Worm (Caenorhabditis elegans) whole organism, L4 larva: ENCODE results near the gene F35E12.6.
A peak's percentile ranks its signal among the peaks of the same experiment; 100 is the strongest.

ENCODE experiments used
- F10B5.3 ChIP-seq: sonication (generic microtip); optimal IDR thresholded peaks from 2 replicates; lab custom pipeline; 2016; ENCODE audit warnings: mild to moderate bottlenecking, missing genetic modification characterization, missing compliant biosample characterization
- F26F4.8 ChIP-seq: fragments of 200-800 bp; sonication (Bioruptor generic); conservative IDR thresholded peaks from 2 replicates; pipeline ENCODE4 v1.3.6; 2022; ENCODE audit warnings: missing genetic modification characterization, missing compliant biosample characterization
- F44E2.7 ChIP-seq: fragments of 200-800 bp; sonication (Bioruptor generic); IDR thresholded peaks from 2 replicates; pipeline ENCODE4 v2.1.2; 2022; ENCODE audit warnings: missing genetic modification characterization, missing compliant biosample characterization
- F49E8.2 ChIP-seq: sonication (generic microtip); optimal IDR thresholded peaks from 2 replicates; lab custom pipeline; 2016; ENCODE audit warnings: missing compliant biosample characterization, mild to moderate bottlenecking, missing genetic modification characterization, borderline replicate concordance
- R02D3.7 ChIP-seq: fragments of 150-350 bp; sonication (generic microtip); optimal IDR thresholded peaks from 3 replicates; lab custom pipeline; 2014; ENCODE audit warnings: missing biosample characterization, missing genetic modification characterization
- Y105C5A.15 ChIP-seq: fragments of 200-800 bp; sonication (Bioruptor generic); IDR thresholded peaks from 2 replicates; pipeline ENCODE4 v1.3.6; 2022; ENCODE audit warnings: missing genetic modification characterization, missing compliant biosample characterization
- Y48G9A.11 ChIP-seq: fragments of 200-800 bp; sonication (Bioruptor generic); IDR thresholded peaks from 2 replicates; pipeline ENCODE4 v1.3.6; 2022; ENCODE audit warnings: missing genetic modification reagents, missing genetic modification characterization, missing compliant biosample characterization
- Y75B8A.6 ChIP-seq: fragments of 200-800 bp; sonication (Bioruptor generic); IDR thresholded peaks from 2 replicates; pipeline ENCODE4 v1.3.6; 2022; ENCODE audit warnings: missing genetic modification reagents, missing genetic modification characterization, missing compliant biosample characterization
- ZK546.5 ChIP-seq, 2 experiments: sonication (generic microtip); optimal IDR thresholded peaks; 2 replicates each; lab custom pipeline; 2017; ENCODE audit warnings: missing biosample characterization in 2 of 2, missing genetic modification characterization in 2 of 2
- aha-1 ChIP-seq: fragments of 150-350 bp; peaks from one replicate; lab custom pipeline; 2014; ENCODE audit warnings: missing biosample characterization, missing genetic modification characterization
- ama-1 ChIP-seq: fragments of 150-350 bp; optimal IDR thresholded peaks from 2 replicates; lab custom pipeline; 2014; ENCODE audit warnings: inconsistent platforms, mixed read lengths
- arid-1 ChIP-seq: fragments of 200-800 bp; sonication (Bioruptor generic); conservative IDR thresholded peaks from 2 replicates; pipeline ENCODE4 v1.3.6; 2022; ENCODE audit warnings: missing genetic modification reagents, missing genetic modification characterization, missing compliant biosample characterization
- ceh-20 ChIP-seq: fragments of 200-800 bp; sonication (Bioruptor generic); IDR thresholded peaks from 2 replicates; pipeline ENCODE4 v1.3.6; 2022; ENCODE audit warnings: missing genetic modification reagents, missing genetic modification characterization, missing compliant biosample characterization
- ceh-82 ChIP-seq: sonication (generic microtip); optimal IDR thresholded peaks from 2 replicates; lab custom pipeline; 2017; ENCODE audit warnings: missing biosample characterization, missing genetic modification characterization
- cey-2 ChIP-seq: sonication (generic microtip); optimal IDR thresholded peaks from 3 replicates; lab custom pipeline; 2017; ENCODE audit warnings: missing genetic modification characterization, mild to moderate bottlenecking, missing compliant biosample characterization, antibody characterized with exemption, borderline replicate concordance; ENCODE audit not compliant: insufficient read depth
- ctbp-1 ChIP-seq: fragments of 200-800 bp; sonication (Bioruptor generic); IDR thresholded peaks from 2 replicates; pipeline ENCODE4 v1.3.6; 2022; ENCODE audit warnings: missing genetic modification reagents, missing genetic modification characterization, missing compliant biosample characterization
- daf-12 ChIP-seq: fragments of 150-350 bp; optimal IDR thresholded peaks from 2 replicates; lab custom pipeline; 2014; ENCODE audit warnings: missing biosample characterization, missing genetic modification reagents, missing genetic modification characterization
- daf-19 ChIP-seq: fragments of 200-800 bp; sonication (Bioruptor generic); conservative IDR thresholded peaks from 2 replicates; pipeline ENCODE4 v1.3.6; 2022; ENCODE audit warnings: missing genetic modification characterization, missing compliant biosample characterization
- dmd-6 ChIP-seq: fragments of 200-800 bp; sonication (Bioruptor generic); IDR thresholded peaks from 2 replicates; pipeline ENCODE4 v1.3.6; 2022; ENCODE audit warnings: missing genetic modification reagents, missing genetic modification characterization, missing compliant biosample characterization
- dpl-1 ChIP-seq: fragments of 150-350 bp; optimal IDR thresholded peaks from 2 replicates; lab custom pipeline; 2014; ENCODE audit warnings: missing biosample characterization, missing genetic modification reagents, missing genetic modification characterization
- duxl-1 ChIP-seq: sonication (generic microtip); optimal IDR thresholded peaks from 2 replicates; lab custom pipeline; 2016; ENCODE audit warnings: mild to moderate bottlenecking, missing genetic modification characterization, moderate library complexity, missing compliant biosample characterization; ENCODE audit not compliant: poor library complexity
- fkh-10 ChIP-seq: fragments of 150-350 bp; optimal IDR thresholded peaks from 2 replicates; lab custom pipeline; 2014; ENCODE audit warnings: missing biosample characterization, missing genetic modification reagents, missing genetic modification characterization
- fos-1 ChIP-seq: fragments of 150-350 bp; optimal IDR thresholded peaks from 2 replicates; lab custom pipeline; 2014; ENCODE audit warnings: missing biosample characterization, missing genetic modification characterization
- hmg-1.1 ChIP-seq: fragments of 200-800 bp; sonication (Bioruptor generic); IDR thresholded peaks from 2 replicates; pipeline ENCODE4 v1.3.6; 2022; ENCODE audit warnings: missing genetic modification reagents, missing genetic modification characterization, missing compliant biosample characterization
- jun-1 ChIP-seq: fragments of 150-350 bp; optimal IDR thresholded peaks from 2 replicates; lab custom pipeline; 2014; ENCODE audit warnings: missing biosample characterization, missing genetic modification reagents, missing genetic modification characterization
- lin-1 ChIP-seq: fragments of 200-800 bp; sonication (Bioruptor generic); IDR thresholded peaks from 2 replicates; pipeline ENCODE4 v1.3.6; 2022; ENCODE audit warnings: missing genetic modification reagents, missing genetic modification characterization, missing compliant biosample characterization
- lin-13 ChIP-seq: fragments of 150-350 bp; optimal IDR thresholded peaks from 2 replicates; lab custom pipeline; 2014; ENCODE audit warnings: missing biosample characterization, missing genetic modification reagents, missing genetic modification characterization
- lin-15B ChIP-seq: fragments of 150-350 bp; sonication (generic microtip); optimal IDR thresholded peaks from 3 replicates; lab custom pipeline; 2014; ENCODE audit warnings: missing biosample characterization, missing genetic modification characterization
- lin-39 ChIP-seq: fragments of 150-350 bp; optimal IDR thresholded peaks from 2 replicates; lab custom pipeline; 2014; ENCODE audit warnings: missing biosample characterization, missing genetic modification reagents, missing genetic modification characterization
- mdt-29 ChIP-seq: fragments of 200-800 bp; sonication (Bioruptor generic); IDR thresholded peaks from 2 replicates; pipeline ENCODE4 v1.3.6; 2022; ENCODE audit warnings: missing genetic modification reagents, missing genetic modification characterization, missing compliant biosample characterization
- mes-2 ChIP-seq: sonication (generic microtip); optimal IDR thresholded peaks from 2 replicates; lab custom pipeline; 2016; ENCODE audit warnings: missing genotype, mild to moderate bottlenecking, missing genetic modification characterization, missing compliant biosample characterization; ENCODE audit not compliant: poor library complexity, severe bottlenecking
- mxl-2 ChIP-seq: fragments of 200-800 bp; sonication (Bioruptor generic); conservative IDR thresholded peaks from 2 replicates; pipeline ENCODE4 v1.3.6; 2022; ENCODE audit warnings: missing genetic modification reagents, missing genetic modification characterization, missing compliant biosample characterization
- mxl-3 ChIP-seq: fragments of 200-800 bp; sonication (Bioruptor generic); optimal IDR thresholded peaks from 2 replicates; lab custom pipeline; 2018; ENCODE audit warnings: mild to moderate bottlenecking, missing genetic modification characterization, missing compliant biosample characterization
- nhr-102 ChIP-seq: sonication (generic microtip); optimal IDR thresholded peaks from 2 replicates; lab custom pipeline; 2016; ENCODE audit warnings: mild to moderate bottlenecking, missing genetic modification characterization, moderate library complexity, missing compliant biosample characterization
- nhr-237 ChIP-seq: sonication (generic microtip); optimal IDR thresholded peaks from 2 replicates; lab custom pipeline; 2017; ENCODE audit warnings: missing biosample characterization, missing genetic modification characterization
- nhr-25 ChIP-seq: sonication (generic microtip); optimal IDR thresholded peaks from 2 replicates; lab custom pipeline; 2017; ENCODE audit warnings: missing genetic modification characterization, mild to moderate bottlenecking, missing compliant biosample characterization, antibody characterized with exemption, moderate library complexity, borderline replicate concordance; ENCODE audit not compliant: insufficient read depth
- nhr-28 ChIP-seq: fragments of 150-350 bp; optimal IDR thresholded peaks from 2 replicates; lab custom pipeline; 2014; ENCODE audit warnings: missing biosample characterization, missing genetic modification characterization
- nhr-76 ChIP-seq: fragments of 150-350 bp; optimal IDR thresholded peaks from 2 replicates; lab custom pipeline; 2014; ENCODE audit warnings: missing biosample characterization, missing genetic modification characterization
- pha-4 ChIP-seq, 2 experiments: fragments of 150-350 bp in 1 of 2; fragments of 200-800 bp in 1 of 2; sonication (Bioruptor generic) in 1 of 2; IDR thresholded peaks in 1 of 2; optimal IDR thresholded peaks in 1 of 2; 2 replicates each; pipeline versions ENCODE4 v1.3.6 to Lab custom; 2014 to 2022; ENCODE audit warnings: missing genetic modification characterization in 2 of 2, missing genetic modification reagents in 2 of 2, missing biosample characterization in 1 of 2, missing compliant biosample characterization in 1 of 2
- set-16 ChIP-seq: fragments of 200-800 bp; sonication (Bioruptor generic); IDR thresholded peaks from 2 replicates; pipeline ENCODE4 v1.3.6; 2022; ENCODE audit warnings: missing genetic modification reagents, missing genetic modification characterization, missing compliant biosample characterization
- spr-3 ChIP-seq: fragments of 200-800 bp; sonication (Bioruptor generic); optimal IDR thresholded peaks from 2 replicates; lab custom pipeline; 2018; ENCODE audit warnings: mild to moderate bottlenecking, missing genetic modification characterization, missing compliant biosample characterization
- tag-97 ChIP-seq: fragments of 200-800 bp; sonication (Bioruptor generic); IDR thresholded peaks from 2 replicates; pipeline ENCODE4 v1.3.6; 2022; ENCODE audit warnings: missing genetic modification characterization, missing compliant biosample characterization
- unc-62 ChIP-seq, 3 experiments: fragments of 150-350 bp in 1 of 3; sonication (generic microtip); optimal IDR thresholded peaks in 2 of 3; peaks in 1 of 3; 1 replicate in 1 of 3; 2 replicates in 2 of 3; lab custom pipeline; 2014 to 2017; ENCODE audit warnings: missing biosample characterization in 3 of 3, missing genetic modification characterization in 3 of 3, missing genetic modification reagents in 3 of 3, missing genotype in 1 of 3
- zag-1 ChIP-seq: fragments of 150-350 bp; optimal IDR thresholded peaks from 2 replicates; lab custom pipeline; 2014; ENCODE audit warnings: missing biosample characterization, missing genetic modification characterization
- zfp-2 ChIP-seq: sonication (generic microtip); optimal IDR thresholded peaks from 2 replicates; lab custom pipeline; 2016; ENCODE audit warnings: mild to moderate bottlenecking, missing genetic modification characterization, missing compliant biosample characterization
- zfp-3 ChIP-seq: fragments of 200-800 bp; sonication (Bioruptor generic); conservative IDR thresholded peaks from 2 replicates; pipeline ENCODE4 v1.3.6; 2022; ENCODE audit warnings: missing genetic modification reagents, missing genetic modification characterization, missing compliant biosample characterization
- zip-11 ChIP-seq: fragments of 200-800 bp; sonication (Bioruptor generic); IDR thresholded peaks from 2 replicates; pipeline ENCODE4 v1.3.6; 2022; ENCODE audit warnings: missing genetic modification characterization, missing compliant biosample characterization
- zip-2 ChIP-seq: fragments of 150-350 bp; optimal IDR thresholded peaks from 2 replicates; lab custom pipeline; 2014; ENCODE audit warnings: missing biosample characterization, missing genetic modification characterization

F35E12.6 gene

ce11 chrV:13716531-13716930, 19.5 kb downstream of the F35E12.6 start, which contains the start of gene T01D3.6 (continued):
- peak; percentile 24 for TF ChIP-seq mes-2 (tag; lab: Kevin White, UChicago)
- peak; percentile 52 for TF ChIP-seq nhr-28
- TF ChIP-seq F10B5.3 (tag; lab: Kevin White, UChicago) = no peak
- TF ChIP-seq R02D3.7 = no peak
- no peak for TF ChIP-seq zag-1 (tag; lab: Kevin White, UChicago)
- no peak for TF ChIP-seq Y75B8A.6 (GFP tag; lab: Robert Waterston, UW)
- TF ChIP-seq aha-1 = no peak
- no peak for TF ChIP-seq set-16 (GFP tag; lab: Robert Waterston, UW)
- no peak for TF ChIP-seq ctbp-1 (GFP tag; lab: Robert Waterston, UW)
- TF ChIP-seq lin-1 (GFP tag; lab: Robert Waterston, UW) = no peak
- TF ChIP-seq F26F4.8 (GFP tag; lab: Robert Waterston, UW) = no peak
- no peak for TF ChIP-seq nhr-237 (tag; lab: Kevin White, UChicago)
- TF ChIP-seq, all 104 proteins: peak for 8

ce11 chrV:13715223-13715686, 20.8 kb downstream of the F35E12.6 start, which contains the start of gene zipt-9:
zipt-9 (minus strand) TSS chrV:13715273.
- TF ChIP-seq lin-15B (tag; lab: Kevin White, UChicago) = peak; percentile 24
- TF ChIP-seq hmg-1.1 (GFP tag; lab: Robert Waterston, UW) = peak; percentile 62; the same call in 1 of the 2 replicates
- TF ChIP-seq Y48G9A.11 (GFP tag; lab: Robert Waterston, UW) = no peak
- no peak for TF ChIP-seq F44E2.7 (GFP tag; lab: Robert Waterston, UW)
- no peak for TF ChIP-seq lin-39 (tag; lab: Kevin White, UChicago)
- no peak for TF ChIP-seq spr-3 (GFP tag; lab: Kevin White, UChicago)
- peak in 1 of 2 experiments; percentile 84 for TF ChIP-seq unc-62 (GFP tag; optimal IDR thresholded peaks at IDR 0.05 in 1 of 2; lab: Kevin White, UChicago)
- TF ChIP-seq unc-62 (tag; optimal IDR thresholded peaks at IDR 0.05; lab: Kevin White, UChicago) = no peak
- TF ChIP-seq duxl-1 (tag; lab: Kevin White, UChicago) = peak; percentile 31
- no peak for TF ChIP-seq ZK546.5 (tag; optimal IDR thresholded peaks at IDR 0.05; lab: Kevin White, UChicago)
- TF ChIP-seq dmd-6 = peak; percentile 61; the same call in 1 of the 2 replicates
- TF ChIP-seq ceh-82 (tag; lab: Kevin White, UChicago) = no peak
- TF ChIP-seq mxl-3 (GFP tag; lab: Kevin White, UChicago) = peak; percentile 74
- no peak for TF ChIP-seq mdt-29 (GFP tag; lab: Robert Waterston, UW)
- TF ChIP-seq mxl-2 = no peak
- TF ChIP-seq zip-2 = no peak
- TF ChIP-seq nhr-102 (tag; lab: Kevin White, UChicago) = no peak
- peak; percentile 1 for TF ChIP-seq jun-1 (tag; lab: Kevin White, UChicago)
- peak; percentile 46 for TF ChIP-seq lin-13 (GFP tag; lab: Kevin White, UChicago)
- TF ChIP-seq nhr-25 (tag; lab: Kevin White, UChicago) = no peak
- no peak for TF ChIP-seq daf-12 (tag; lab: Kevin White, UChicago)
- TF ChIP-seq zfp-3 = no peak
- no peak for TF ChIP-seq fos-1 (tag; lab: Kevin White, UChicago)
- TF ChIP-seq cey-2 (tag; lab: Kevin White, UChicago) = no peak
- TF ChIP-seq pha-4 (GFP tag; IDR thresholded peaks at IDR 0.05; lab: Robert Waterston, UW) = no peak
- TF ChIP-seq pha-4 (tag; optimal IDR thresholded peaks at IDR 0.05; lab: Kevin White, UChicago) = no peak
- peak; percentile 56 for TF ChIP-seq fkh-10
- no peak for TF ChIP-seq zfp-2 (tag; lab: Kevin White, UChicago)
- TF ChIP-seq dpl-1 = peak; percentile 67
- no peak for TF ChIP-seq Y105C5A.15 (GFP tag; lab: Robert Waterston, UW)
- TF ChIP-seq arid-1 (GFP tag; lab: Robert Waterston, UW) = no peak
- peak; percentile 96 for TF ChIP-seq mes-2 (tag; lab: Kevin White, UChicago)
- TF ChIP-seq tag-97 = no peak
- TF ChIP-seq zip-11 (GFP tag; lab: Robert Waterston, UW) = no peak
- TF ChIP-seq ctbp-1 (GFP tag; lab: Robert Waterston, UW) = no peak
- TF ChIP-seq daf-19 (GFP tag; lab: Robert Waterston, UW) = no peak
- TF ChIP-seq nhr-76 (tag; lab: Kevin White, UChicago) = no peak
- TF ChIP-seq ama-1 = no peak
- TF ChIP-seq F49E8.2 = no peak
- 0 out of 2 replicates have a peak, but pooled peaks have one; percentile 49 for TF ChIP-seq ceh-20 (GFP tag; lab: Robert Waterston, UW)
